Worm (Caenorhabditis elegans) whole organism, late embryonic: Measurements from ENCODE around the gene C27B7.9.

Experiments used
- C38D4.7 ChIP-seq: fragments of 200-800 bp; sonication (Bioruptor generic); optimal IDR thresholded peaks from 2 replicates; lab custom pipeline; 2018; ENCODE audit warnings: mild to moderate bottlenecking, missing genetic modification characterization, moderate library complexity, missing compliant biosample characterization
- ceh-18 ChIP-seq: sonication (generic microtip); optimal IDR thresholded peaks from 2 replicates; lab custom pipeline; 2016; ENCODE audit warnings: missing genetic modification characterization, missing compliant biosample characterization
- lin-11 ChIP-seq: fragments of 200-800 bp; sonication (Bioruptor generic); optimal IDR thresholded peaks from 2 replicates; lab custom pipeline; 2018; ENCODE audit warnings: mild to moderate bottlenecking, missing genetic modification characterization, missing compliant biosample characterization
- sox-4 ChIP-seq: sonication (generic microtip); optimal IDR thresholded peaks from 2 replicates; lab custom pipeline; 2017; ENCODE audit warnings: mild to moderate bottlenecking, missing genetic modification characterization, inconsistent platforms, missing compliant biosample characterization

DNA sequence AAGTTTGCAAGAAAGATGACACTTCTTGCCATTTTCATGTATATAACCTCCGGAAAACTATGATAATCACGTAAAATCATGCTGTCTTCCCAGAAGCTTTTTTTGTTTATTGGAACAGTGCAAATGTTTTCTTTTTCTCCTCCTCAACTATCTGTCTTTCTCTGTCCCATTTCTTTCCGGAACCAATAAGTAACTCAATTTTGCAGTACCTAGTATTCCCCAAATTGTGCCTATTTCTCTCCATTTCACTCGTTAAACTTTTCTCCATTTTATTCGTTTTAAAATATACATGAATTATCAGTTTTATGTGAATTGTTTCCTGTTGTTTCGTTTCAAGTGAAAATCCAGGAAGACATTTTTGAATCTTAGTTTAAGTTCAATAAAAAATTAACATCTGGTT, 27.5 kb upstream of the C27B7.9 start:
- TF ChIP-seq sox-4 (tag; lab: Kevin White, UChicago) (no peak), lin-11 (no peak), ceh-18 (tag; lab: Kevin White, UChicago) (no peak), C38D4.7 (GFP tag; lab: Kevin White, UChicago) (no peak)
